Fruit fly (Drosophila melanogaster): Measurements from ENCODE around the gene CG15012.

- TF ChIP-seq usp (GFP tag; optimal IDR thresholded peaks at IDR 0.05) (no peak), EcR (GFP tag; optimal IDR thresholded peaks at IDR 0.05) (no peak), pan (optimal IDR thresholded peaks at IDR 0.05) (no peak), CG8478 (optimal IDR thresholded peaks at IDR 0.05) (no peak), Dll (optimal IDR thresholded peaks at IDR 0.05) (no peak), psq (optimal IDR thresholded peaks at IDR 0.05) (no peak)
Observed at dm6 chr3L:4322032-4322617, 30.1 kb upstream of the CG15012 start, which contains the start of gene CG15014.

Measured in whole organism.